Worm (Caenorhabditis elegans): ENCODE measurements around the gene H40L08.9.

DNA sequence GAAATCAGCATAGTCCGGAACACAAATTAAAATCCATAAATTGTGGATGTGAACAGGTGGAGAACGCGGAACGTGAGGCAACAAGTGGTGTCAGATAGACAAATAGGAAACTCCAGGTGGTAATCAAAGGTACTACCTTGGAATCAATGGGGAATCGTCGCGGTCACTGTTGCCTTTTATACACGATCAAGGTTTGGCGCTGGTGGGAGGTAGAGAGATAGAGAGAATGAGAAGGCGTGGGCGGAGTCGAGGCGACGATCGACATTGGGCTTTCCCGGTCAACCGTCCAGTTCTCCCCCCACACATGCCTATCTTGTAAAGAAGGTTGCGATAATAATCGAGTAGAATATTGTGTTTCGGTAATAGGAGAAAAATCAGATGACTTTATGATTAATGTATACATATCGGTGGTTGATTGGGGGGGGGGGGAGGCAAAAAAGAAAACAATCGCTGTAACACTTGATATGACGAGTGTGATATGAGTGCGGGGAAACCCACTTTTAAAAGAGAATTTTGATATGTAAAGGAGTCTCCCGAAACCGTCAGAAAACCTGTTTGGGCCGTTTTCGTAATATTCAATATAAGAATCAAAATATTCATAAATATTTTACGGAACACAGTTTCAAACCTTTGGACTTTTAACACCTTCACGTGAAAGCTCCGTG, 1.4 kb upstream of the H40L08.9 start, which contains the start of the genes H40L08.8, H40L08.2 and H40L08.7:
- TF ChIP-seq ama-1 (optimal IDR thresholded peaks at IDR 0.05): no peak
- no peak for TF ChIP-seq mec-3 (tag; optimal IDR thresholded peaks at IDR 0.05; ENCODE audit: borderline replicate concordance)
- no peak for TF ChIP-seq sox-4 (tag; optimal IDR thresholded peaks at IDR 0.05)

All from whole organism, late embryonic.